Worm (Caenorhabditis elegans) whole organism, L1 larva: ENCODE measurements around the gene fbxa-10.

Experiments used
- C04F5.9 ChIP-seq: sonication (generic microtip); optimal IDR thresholded peaks from 2 replicates; lab custom pipeline; 2016; ENCODE audit warnings: missing genetic modification characterization, missing compliant biosample characterization
- C16A3.4 ChIP-seq: fragments of 150-350 bp; optimal IDR thresholded peaks from 2 replicates; lab custom pipeline; 2014; ENCODE audit warnings: missing biosample characterization, missing genetic modification characterization
- C34B4.2 ChIP-seq: sonication (generic microtip); optimal IDR thresholded peaks from 2 replicates; lab custom pipeline; 2017; ENCODE audit warnings: mild to moderate bottlenecking, missing genetic modification characterization, missing compliant biosample characterization
- alr-1 ChIP-seq: fragments of 200-800 bp; sonication (Bioruptor generic); optimal IDR thresholded peaks from 2 replicates; lab custom pipeline; 2018; ENCODE audit warnings: borderline replicate concordance, mild to moderate bottlenecking, missing genetic modification characterization, missing compliant biosample characterization
- aly-2 ChIP-seq: fragments of 150-350 bp; optimal IDR thresholded peaks from 2 replicates; lab custom pipeline; 2014; ENCODE audit warnings: missing biosample characterization, missing genetic modification characterization
- ama-1 ChIP-seq: fragments of 150-350 bp; optimal IDR thresholded peaks from 2 replicates; lab custom pipeline; 2014
- blmp-1 ChIP-seq: fragments of 150-350 bp; optimal IDR thresholded peaks from 2 replicates; lab custom pipeline; 2014; ENCODE audit warnings: missing biosample characterization, missing genetic modification characterization
- ceh-8 ChIP-seq: fragments of 200-800 bp; sonication (Bioruptor generic); optimal IDR thresholded peaks from 2 replicates; lab custom pipeline; 2018; ENCODE audit warnings: mild to moderate bottlenecking, missing genetic modification characterization, moderate library complexity, missing compliant biosample characterization
- ceh-90 ChIP-seq: sonication (generic microtip); optimal IDR thresholded peaks from 2 replicates; lab custom pipeline; 2016; ENCODE audit warnings: missing genetic modification characterization, missing compliant biosample characterization
- ces-1 ChIP-seq: fragments of 150-350 bp; optimal IDR thresholded peaks from 2 replicates; lab custom pipeline; 2014; ENCODE audit warnings: missing biosample characterization, missing genetic modification reagents, missing genetic modification characterization
- dsc-1 ChIP-seq: sonication (generic microtip); optimal IDR thresholded peaks from 2 replicates; lab custom pipeline; 2016; ENCODE audit warnings: mild to moderate bottlenecking, missing genetic modification characterization, missing compliant biosample characterization
- efl-1 ChIP-seq, 4 experiments: fragments of 150-350 bp; optimal IDR thresholded peaks in 3 of 4; peaks in 1 of 4; 1 replicate in 1 of 4; 2 replicates in 3 of 4; lab custom pipeline; 2014; ENCODE audit warnings: missing biosample characterization in 2 of 4, missing genetic modification characterization in 2 of 4, missing genetic modification reagents in 2 of 4
- egl-13 ChIP-seq: sonication (generic microtip); optimal IDR thresholded peaks from 2 replicates; lab custom pipeline; 2016; ENCODE audit warnings: missing genotype, missing genetic modification reagents, missing genetic modification characterization, missing compliant biosample characterization
- egl-27 ChIP-seq, 2 experiments: fragments of 150-350 bp in 1 of 2; sonication (generic microtip); optimal IDR thresholded peaks; 3 replicates each; lab custom pipeline; 2017 to 2018; ENCODE audit warnings: missing biosample characterization in 2 of 2, missing genetic modification characterization in 2 of 2, missing genetic modification reagents in 2 of 2
- elt-3 ChIP-seq, 6 experiments: fragments of 150-350 bp in 1 of 6; sonication (generic microtip); optimal IDR thresholded peaks; 2 replicates each; lab custom pipeline; 2017 to 2018; ENCODE audit warnings: missing biosample characterization in 6 of 6, missing genetic modification characterization in 6 of 6, inconsistent platforms in 1 of 6
- ets-5 ChIP-seq: fragments of 200-800 bp; sonication (Bioruptor generic); IDR thresholded peaks from 2 replicates; pipeline ENCODE4 v1.3.6; 2022; ENCODE audit warnings: missing genetic modification characterization, missing compliant biosample characterization
- fkh-10 ChIP-seq: sonication (generic microtip); optimal IDR thresholded peaks from 2 replicates; lab custom pipeline; 2017; ENCODE audit warnings: missing biosample characterization, missing genetic modification reagents, missing genetic modification characterization
- fkh-8 ChIP-seq: sonication (generic microtip); optimal IDR thresholded peaks from 2 replicates; lab custom pipeline; 2016; ENCODE audit warnings: mild to moderate bottlenecking, missing genetic modification characterization, missing compliant biosample characterization
- grh-1 ChIP-seq: fragments of 200-800 bp; sonication (Bioruptor generic); IDR thresholded peaks from 2 replicates; pipeline ENCODE4 v1.3.6; 2022; ENCODE audit warnings: missing genetic modification reagents, missing genetic modification characterization, missing compliant biosample characterization
- hlh-4 ChIP-seq: sonication (generic microtip); optimal IDR thresholded peaks from 2 replicates; lab custom pipeline; 2016; ENCODE audit warnings: mild to moderate bottlenecking, missing genetic modification characterization, missing compliant biosample characterization
- hpl-2 ChIP-seq: fragments of 150-350 bp; optimal IDR thresholded peaks from 2 replicates; lab custom pipeline; 2014; ENCODE audit warnings: missing biosample characterization, missing genetic modification reagents, missing genetic modification characterization
- irx-1 ChIP-seq: sonication (generic microtip); optimal IDR thresholded peaks from 2 replicates; lab custom pipeline; 2016; ENCODE audit warnings: missing genetic modification characterization, missing compliant biosample characterization
- isw-1 ChIP-seq: fragments of 200-800 bp; sonication (Bioruptor generic); IDR thresholded peaks from 2 replicates; pipeline ENCODE4 v1.3.6; 2022; ENCODE audit warnings: missing genetic modification characterization, missing compliant biosample characterization
- jun-1 ChIP-seq: fragments of 150-350 bp; optimal IDR thresholded peaks from 2 replicates; lab custom pipeline; 2014; ENCODE audit warnings: missing biosample characterization, missing genetic modification reagents, missing genetic modification characterization
- lin-13 ChIP-seq: fragments of 150-350 bp; optimal IDR thresholded peaks from 2 replicates; lab custom pipeline; 2014; ENCODE audit warnings: missing biosample characterization, missing genetic modification reagents, missing genetic modification characterization
- lin-14 ChIP-seq: fragments of 200-800 bp; sonication (Bioruptor generic); optimal IDR thresholded peaks from 2 replicates; lab custom pipeline; 2018; ENCODE audit warnings: mild to moderate bottlenecking, missing genetic modification characterization, moderate library complexity, missing compliant biosample characterization
- lin-39 ChIP-seq: fragments of 150-350 bp; optimal IDR thresholded peaks from 2 replicates; lab custom pipeline; 2014; ENCODE audit warnings: missing biosample characterization, missing genetic modification reagents, missing genetic modification characterization
- lir-3 ChIP-seq: sonication (generic microtip); optimal IDR thresholded peaks from 2 replicates; lab custom pipeline; 2016; ENCODE audit warnings: mild to moderate bottlenecking, missing genetic modification characterization, moderate library complexity, missing compliant biosample characterization; ENCODE audit not compliant: poor library complexity
- lsy-2 ChIP-seq, 2 experiments: fragments of 150-350 bp; optimal IDR thresholded peaks; 2 replicates each; lab custom pipeline; 2014; ENCODE audit warnings: missing biosample characterization in 2 of 2, missing genetic modification characterization in 2 of 2
- mab-9 ChIP-seq: fragments of 200-800 bp; sonication (Bioruptor generic); IDR thresholded peaks from 2 replicates; pipeline ENCODE4 v1.3.6; 2022; ENCODE audit warnings: missing genetic modification reagents, missing genetic modification characterization, missing compliant biosample characterization
- mdl-1 ChIP-seq, 2 experiments: fragments of 150-350 bp; optimal IDR thresholded peaks; 2 replicates each; lab custom pipeline; 2014 to 2017; ENCODE audit warnings: missing biosample characterization in 2 of 2, missing genetic modification characterization in 2 of 2, inconsistent platforms in 1 of 2
- mef-2 ChIP-seq: fragments of 150-350 bp; optimal IDR thresholded peaks from 2 replicates; lab custom pipeline; 2014; ENCODE audit warnings: missing biosample characterization, missing genetic modification characterization
- mep-1 ChIP-seq: fragments of 150-350 bp; optimal IDR thresholded peaks from 2 replicates; lab custom pipeline; 2014; ENCODE audit warnings: missing biosample characterization, missing genetic modification characterization
- nhr-11 ChIP-seq: fragments of 150-350 bp; optimal IDR thresholded peaks from 2 replicates; lab custom pipeline; 2014; ENCODE audit warnings: missing biosample characterization, missing genetic modification characterization
- nhr-19 ChIP-seq: fragments of 200-800 bp; sonication (Bioruptor generic); conservative IDR thresholded peaks from 2 replicates; pipeline ENCODE4 v1.3.6; 2022; ENCODE audit warnings: missing genetic modification characterization, missing compliant biosample characterization
- nhr-20 ChIP-seq: sonication (generic microtip); optimal IDR thresholded peaks from 2 replicates; lab custom pipeline; 2016; ENCODE audit warnings: mild to moderate bottlenecking, missing genetic modification characterization, missing compliant biosample characterization
- nhr-47 ChIP-seq: sonication (generic microtip); optimal IDR thresholded peaks from 2 replicates; lab custom pipeline; 2016; ENCODE audit warnings: mild to moderate bottlenecking, missing genetic modification characterization, moderate library complexity, missing compliant biosample characterization
- nhr-76 ChIP-seq: sonication (generic microtip); optimal IDR thresholded peaks from 2 replicates; lab custom pipeline; 2017; ENCODE audit warnings: missing biosample characterization, missing genetic modification characterization
- nhr-84 ChIP-seq: sonication (generic microtip); optimal IDR thresholded peaks from 2 replicates; lab custom pipeline; 2017; ENCODE audit warnings: missing biosample characterization, missing genetic modification characterization
- nhr-85 ChIP-seq: sonication (generic microtip); peaks from one replicate; lab custom pipeline; 2016; ENCODE audit warnings: missing genetic modification characterization, inconsistent platforms, missing compliant biosample characterization
- pqm-1 ChIP-seq: sonication (generic microtip); optimal IDR thresholded peaks from 3 replicates; lab custom pipeline; 2017; ENCODE audit warnings: missing biosample characterization, missing genetic modification characterization
- rnt-1 ChIP-seq: sonication (generic microtip); optimal IDR thresholded peaks from 2 replicates; lab custom pipeline; 2016; ENCODE audit warnings: mild to moderate bottlenecking, missing genetic modification characterization, moderate library complexity, missing compliant biosample characterization
- skn-1 ChIP-seq: fragments of 150-350 bp; optimal IDR thresholded peaks from 2 replicates; lab custom pipeline; 2014; ENCODE audit warnings: missing biosample characterization, missing genetic modification characterization
- snpc-4 ChIP-seq: fragments of 150-350 bp; optimal IDR thresholded peaks from 2 replicates; lab custom pipeline; 2014; ENCODE audit warnings: missing biosample characterization, missing genetic modification characterization
- snu-23 ChIP-seq: sonication (generic microtip); optimal IDR thresholded peaks from 2 replicates; lab custom pipeline; 2016; ENCODE audit warnings: missing genetic modification characterization, missing compliant biosample characterization
- sox-4 ChIP-seq: sonication (generic microtip); optimal IDR thresholded peaks from 2 replicates; lab custom pipeline; 2016; ENCODE audit warnings: missing genetic modification characterization, missing compliant biosample characterization
- sptf-1 ChIP-seq: fragments of 150-350 bp; optimal IDR thresholded peaks from 2 replicates; lab custom pipeline; 2014; ENCODE audit warnings: missing biosample characterization, missing genetic modification characterization
- sup-37 ChIP-seq: fragments of 200-800 bp; sonication (Bioruptor generic); optimal IDR thresholded peaks from 2 replicates; lab custom pipeline; 2018; ENCODE audit warnings: mild to moderate bottlenecking, missing genetic modification characterization, missing compliant biosample characterization
- tlp-1 ChIP-seq: fragments of 150-350 bp; optimal IDR thresholded peaks from 2 replicates; lab custom pipeline; 2014; ENCODE audit warnings: missing biosample characterization, missing genetic modification characterization
- unc-130 ChIP-seq: fragments of 150-350 bp; optimal IDR thresholded peaks from 2 replicates; lab custom pipeline; 2017; ENCODE audit warnings: missing biosample characterization, missing genetic modification characterization, inconsistent platforms
- unc-62 ChIP-seq: fragments of 150-350 bp; optimal IDR thresholded peaks from 2 replicates; lab custom pipeline; 2014; ENCODE audit warnings: missing biosample characterization, missing genetic modification reagents, missing genetic modification characterization
- vab-15 ChIP-seq: sonication (generic microtip); optimal IDR thresholded peaks from 2 replicates; lab custom pipeline; 2017; ENCODE audit warnings: missing genotype, mild to moderate bottlenecking, missing genetic modification characterization, missing compliant biosample characterization
- zag-1 ChIP-seq: fragments of 150-350 bp; optimal IDR thresholded peaks from 2 replicates; lab custom pipeline; 2014; ENCODE audit warnings: missing biosample characterization, missing genetic modification characterization

Gene fbxa-10

DNA sequence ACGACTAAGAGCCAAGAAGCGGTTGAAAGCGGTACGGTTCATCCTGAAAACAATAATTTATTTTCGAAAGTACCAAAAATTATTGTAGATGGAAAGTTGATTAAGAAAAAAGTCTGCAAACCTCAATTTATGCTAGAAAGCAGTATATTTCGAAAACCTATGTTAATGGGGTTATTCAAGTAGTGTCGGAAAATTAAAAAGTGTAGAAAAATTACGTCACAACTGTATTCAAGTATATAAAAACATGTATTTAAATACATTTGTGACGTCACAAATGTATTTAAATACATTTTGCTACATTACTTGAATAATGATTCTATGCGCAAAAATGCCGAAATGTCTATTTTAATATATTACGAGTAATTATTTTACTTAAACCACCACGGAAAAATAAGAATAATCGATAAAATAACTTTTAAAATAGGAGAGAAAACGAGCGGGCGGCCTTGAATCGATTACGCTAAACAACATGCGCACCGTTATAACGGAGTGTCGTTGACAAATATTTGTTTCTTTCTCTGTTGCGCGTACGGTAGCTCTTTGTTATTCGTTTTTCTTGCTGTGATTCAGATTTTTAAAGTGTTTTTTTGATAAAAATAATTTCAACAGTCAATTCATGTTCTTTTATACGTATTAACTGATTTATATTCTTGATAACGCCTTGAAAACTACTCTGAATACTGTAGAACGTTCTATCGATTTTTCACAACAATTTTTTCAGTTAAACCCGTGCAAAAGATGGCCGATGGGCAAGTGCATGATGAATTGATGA lies 41.5 kb upstream of the fbxa-10 start, which contains the start of the genes F23H11.5 and bra-2:
Gene F23H11.5 (minus strand): TSS at position 51 of the 772 bp plus-strand sequence.
Gene bra-2 (plus strand): TSS at position 722 of the 772 bp plus-strand sequence.
- TF ChIP-seq mef-2 (tag; lab: Kevin White, UChicago) (no peak), C16A3.4 (tag; lab: Kevin White, UChicago) (peak; percentile 48), mdl-1 (tag; optimal IDR thresholded peaks at IDR 0.05; lab: Kevin White, UChicago) (no peak), grh-1 (no peak), sup-37 (no peak), fkh-8 (tag; lab: Kevin White, UChicago) (no peak), aly-2 (tag; lab: Kevin White, UChicago) (no peak), tlp-1 (tag; lab: Kevin White, UChicago) (no peak), nhr-19 (no peak), lin-39 (no peak), irx-1 (tag; lab: Kevin White, UChicago) (no peak), ces-1 (GFP tag; lab: Kevin White, UChicago) (no peak), dsc-1 (no peak), nhr-11 (tag; lab: Kevin White, UChicago) (no peak), fkh-10 (GFP tag; lab: Kevin White, UChicago) (no peak), hpl-2 (GFP tag; lab: Kevin White, UChicago) (no peak), hlh-4 (tag; lab: Kevin White, UChicago) (no peak), zag-1 (tag; lab: Kevin White, UChicago) (no peak), unc-62 (no peak), lin-14 (no peak), vab-15 (no peak), efl-1 (optimal IDR thresholded peaks at IDR 0.05; lab: Kevin White, UChicago) (peak; percentile 24 to 35), efl-1 (GFP tag; optimal IDR thresholded peaks at IDR 0.05 in 1 of 2; lab: Kevin White, UChicago) (peak; percentile 32 to 79), skn-1 (tag; lab: Kevin White, UChicago) (peak; percentile 14), nhr-20 (peak; percentile 1), alr-1 (tag; lab: Kevin White, UChicago) (no peak), isw-1 (GFP tag; lab: Robert Waterston, UW) (no peak), nhr-85 (no peak), nhr-76 (no peak), snu-23 (GFP tag; lab: Kevin White, UChicago) (peak; percentile 44), rnt-1 (tag; lab: Kevin White, UChicago) (no peak), sox-4 (tag; lab: Kevin White, UChicago) (no peak), lir-3 (tag; lab: Kevin White, UChicago) (peak; percentile 9), egl-13 (tag; lab: Kevin White, UChicago) (no peak), ama-1 (lab: Kevin White, UChicago) (no peak), lin-13 (no peak), mab-9 (GFP tag; lab: Robert Waterston, UW) (no peak), nhr-47 (peak; percentile 31), unc-130 (peak; percentile 36), egl-27 (tag; optimal IDR thresholded peaks at IDR 0.05; lab: Kevin White, UChicago) (no peak), mep-1 (tag; lab: Kevin White, UChicago) (no peak), sptf-1 (tag; lab: Kevin White, UChicago) (no peak), lsy-2 (tag; optimal IDR thresholded peaks at IDR 0.05; lab: Kevin White, UChicago) (peak; percentile 50 to 82), C04F5.9 (tag; lab: Kevin White, UChicago) (no peak), ets-5 (GFP tag; lab: Robert Waterston, UW) (no peak), snpc-4 (tag; lab: Kevin White, UChicago) (no peak), ceh-8 (no peak), blmp-1 (tag; lab: Kevin White, UChicago) (peak; percentile 57), elt-3 (tag; optimal IDR thresholded peaks at IDR 0.05; lab: Kevin White, UChicago) (peak in 1 of 6 experiments; percentile 5), ceh-90 (no peak), C34B4.2 (tag; lab: Kevin White, UChicago) (no peak), nhr-84 (tag; lab: Kevin White, UChicago) (no peak), pqm-1 (no peak), jun-1 (tag; lab: Kevin White, UChicago) (no peak)
